Worm (Caenorhabditis elegans) whole organism, L4 larva: ENCODE results near the gene col-73.

Experiments
- aly-2 ChIP-seq: sonication (generic microtip); optimal IDR thresholded peaks from 2 replicates; lab custom pipeline; 2018; ENCODE audit warnings: missing biosample characterization, missing genetic modification characterization
- daf-8 ChIP-seq: fragments of 200-800 bp; sonication (Bioruptor generic); IDR thresholded peaks from 2 replicates; pipeline ENCODE4 v1.3.6; 2022; ENCODE audit warnings: missing genetic modification characterization, missing compliant biosample characterization
- nhr-237 ChIP-seq: sonication (generic microtip); optimal IDR thresholded peaks from 2 replicates; lab custom pipeline; 2017; ENCODE audit warnings: missing biosample characterization, missing genetic modification characterization
- nhr-25 ChIP-seq: sonication (generic microtip); optimal IDR thresholded peaks from 2 replicates; lab custom pipeline; 2017; ENCODE audit warnings: missing genetic modification characterization, mild to moderate bottlenecking, missing compliant biosample characterization, antibody characterized with exemption, moderate library complexity, borderline replicate concordance; ENCODE audit not compliant: insufficient read depth
- pha-4 ChIP-seq, 2 experiments: fragments of 150-350 bp in 1 of 2; fragments of 200-800 bp in 1 of 2; sonication (Bioruptor generic) in 1 of 2; IDR thresholded peaks in 1 of 2; optimal IDR thresholded peaks in 1 of 2; 2 replicates each; pipeline versions ENCODE4 v1.3.6 to Lab custom; 2014 to 2022; ENCODE audit warnings: missing genetic modification characterization in 2 of 2, missing genetic modification reagents in 2 of 2, missing biosample characterization in 1 of 2, missing compliant biosample characterization in 1 of 2
- skn-1 ChIP-seq: fragments of 150-350 bp; optimal IDR thresholded peaks from 2 replicates; lab custom pipeline; 2014; ENCODE audit warnings: missing biosample characterization, missing genetic modification characterization
- snpc-4 ChIP-seq: fragments of 150-350 bp; optimal IDR thresholded peaks from 2 replicates; lab custom pipeline; 2014; ENCODE audit warnings: missing biosample characterization, missing genetic modification characterization

ce11 chrII:4869793-4870343 lies 3.1 kb downstream of the col-73 start:
- TF ChIP-seq pha-4 (GFP tag; IDR thresholded peaks at IDR 0.05; lab: Robert Waterston, UW) (no peak; the same call in 1 of the 2 replicates), pha-4 (tag; optimal IDR thresholded peaks at IDR 0.05; lab: Kevin White, UChicago) (no peak), daf-8 (no peak), aly-2 (tag; lab: Kevin White, UChicago) (no peak), nhr-25 (tag; lab: Kevin White, UChicago) (no peak), snpc-4 (tag; lab: Kevin White, UChicago) (no peak), nhr-237 (tag; lab: Kevin White, UChicago) (no peak), skn-1 (tag; lab: Kevin White, UChicago) (no peak)
